Fruit fly (Drosophila melanogaster) whole organism, embryonic: ENCODE measurements around the gene CG7556.

Source experiments
- ATbp ChIP-seq: fragments of 200-800 bp; sonication (Bioruptor generic); optimal IDR thresholded peaks from 2 replicates; lab custom pipeline; 2017; ENCODE audit warnings: missing biosample characterization, mild to moderate bottlenecking, missing genetic modification characterization, missing genetic modification reagents
- B-H1 ChIP-seq: fragments of 200-800 bp; sonication (Bioruptor generic); IDR thresholded peaks from 3 replicates; pipeline ENCODE4 v1.3.6; 2022; ENCODE audit warnings: missing biosample characterization, missing genetic modification characterization
- B-H2 ChIP-seq: fragments of 200-800 bp; sonication (Bioruptor generic); optimal IDR thresholded peaks from 2 replicates; lab custom pipeline; 2018; ENCODE audit warnings: missing biosample characterization, mild to moderate bottlenecking, missing genetic modification characterization
- CG10543 ChIP-seq: fragments of 200-800 bp; sonication (Bioruptor generic); optimal IDR thresholded peaks from 3 replicates; lab custom pipeline; 2017; ENCODE audit warnings: missing biosample characterization, mild to moderate bottlenecking, missing genetic modification characterization, moderate library complexity
- CG11247 ChIP-seq: fragments of 200-800 bp; sonication (Bioruptor generic); IDR thresholded peaks from 2 replicates; pipeline ENCODE4 v1.3.6; 2022; ENCODE audit warnings: missing biosample characterization, missing genetic modification characterization
- CG11696 ChIP-seq: fragments of 200-800 bp; sonication (Bioruptor generic); IDR thresholded peaks from 2 replicates; pipeline ENCODE4 v1.3.6; 2022; ENCODE audit warnings: missing biosample characterization, missing genetic modification characterization
- CG15479 ChIP-seq: fragments of 200-800 bp; sonication (Bioruptor generic); optimal IDR thresholded peaks from 3 replicates; lab custom pipeline; 2019; ENCODE audit warnings: missing biosample characterization, mild to moderate bottlenecking, missing genetic modification characterization, moderate library complexity
- CG17385 ChIP-seq: fragments of 200-800 bp; sonication (Bioruptor generic); optimal IDR thresholded peaks from 3 replicates; lab custom pipeline; 2018; ENCODE audit warnings: missing biosample characterization, mild to moderate bottlenecking, missing genetic modification characterization
- CG17829 ChIP-seq: fragments of 200-800 bp; optimal IDR thresholded peaks from 2 replicates; lab custom pipeline; 2019; ENCODE audit warnings: missing biosample characterization, mild to moderate bottlenecking, missing genetic modification characterization, moderate library complexity
- CG1792 ChIP-seq: fragments of 200-800 bp; sonication (Bioruptor generic); optimal IDR thresholded peaks from 2 replicates; lab custom pipeline; 2016; ENCODE audit warnings: missing biosample characterization, missing genetic modification characterization
- CG18764 ChIP-seq: fragments of 200-800 bp; sonication (Bioruptor generic); optimal IDR thresholded peaks from 3 replicates; lab custom pipeline; 2016; ENCODE audit warnings: missing biosample characterization, missing genetic modification characterization
- CG2120 ChIP-seq: fragments of 200-800 bp; sonication (Bioruptor generic); optimal IDR thresholded peaks from 3 replicates; lab custom pipeline; 2016; ENCODE audit warnings: missing biosample characterization, missing genetic modification characterization
- CG2199 ChIP-seq: fragments of 200-800 bp; sonication (Bioruptor generic); IDR thresholded peaks from 3 replicates; pipeline ENCODE4 v1.3.6; 2022; ENCODE audit warnings: missing biosample characterization, missing genetic modification characterization
- CG6791 ChIP-seq: fragments of 200-800 bp; sonication (Bioruptor generic); IDR thresholded peaks from 3 replicates; pipeline ENCODE4 v1.3.6; 2022; ENCODE audit warnings: missing biosample characterization, missing genetic modification characterization; ENCODE audit not compliant: partially characterized antibody
- CG7928 ChIP-seq: fragments of 200-800 bp; sonication (Bioruptor generic); optimal IDR thresholded peaks from 2 replicates; lab custom pipeline; 2017; ENCODE audit warnings: missing biosample characterization, mild to moderate bottlenecking, missing genetic modification characterization
- Chrac-16 ChIP-seq: fragments of 200-800 bp; sonication (Bioruptor generic); optimal IDR thresholded peaks from 3 replicates; lab custom pipeline; 2016; ENCODE audit warnings: missing biosample characterization, missing genetic modification characterization
- D19A ChIP-seq: fragments of 200-800 bp; optimal IDR thresholded peaks from 3 replicates; lab custom pipeline; 2019; ENCODE audit warnings: missing biosample characterization, mild to moderate bottlenecking, missing genetic modification characterization, moderate library complexity
- Dad ChIP-seq: fragments of 200-800 bp; sonication (Bioruptor generic); optimal IDR thresholded peaks from 3 replicates; lab custom pipeline; 2016; ENCODE audit warnings: missing biosample characterization, missing genetic modification characterization
- Dbx ChIP-seq: fragments of 200-800 bp; sonication (Bioruptor generic); IDR thresholded peaks from 3 replicates; pipeline ENCODE4 v1.3.6; 2022; ENCODE audit warnings: missing biosample characterization, missing genetic modification characterization
- Deaf1 ChIP-seq: fragments of 200-800 bp; optimal IDR thresholded peaks from 3 replicates; lab custom pipeline; 2019; ENCODE audit warnings: missing biosample characterization, mild to moderate bottlenecking, missing genetic modification characterization, moderate library complexity
- H15 ChIP-seq: fragments of 200-800 bp; sonication (Bioruptor generic); IDR thresholded peaks from 3 replicates; pipeline ENCODE4 v1.3.6; 2022; ENCODE audit warnings: missing biosample characterization, missing genetic modification characterization
- Hr51 ChIP-seq, 2 experiments: fragments of 200-800 bp; sonication (Bioruptor generic); optimal IDR thresholded peaks; 2 replicates in 1 of 2; 3 replicates in 1 of 2; lab custom pipeline; 2016 to 2018; ENCODE audit warnings: missing biosample characterization in 2 of 2, missing genetic modification characterization in 2 of 2, mild to moderate bottlenecking in 1 of 2, moderate library complexity in 1 of 2
- Mad ChIP-seq: fragments of 200-800 bp; sonication (Bioruptor generic); optimal IDR thresholded peaks from 2 replicates; lab custom pipeline; 2016; ENCODE audit warnings: missing biosample characterization, missing genetic modification characterization
- Mes4 ChIP-seq: fragments of 200-800 bp; sonication (Bioruptor generic); optimal IDR thresholded peaks from 2 replicates; lab custom pipeline; 2016; ENCODE audit warnings: missing biosample characterization, missing genetic modification characterization
- Nf-YB ChIP-seq: fragments of 200-800 bp; sonication (Bioruptor generic); optimal IDR thresholded peaks from 3 replicates; lab custom pipeline; 2019; ENCODE audit warnings: missing biosample characterization, mild to moderate bottlenecking, missing genetic modification characterization, moderate library complexity
- Poxn ChIP-seq: fragments of 200-800 bp; sonication (Bioruptor generic); IDR thresholded peaks from 2 replicates; pipeline ENCODE4 v1.3.6; 2022; ENCODE audit warnings: missing biosample characterization, missing genetic modification characterization
- Scr ChIP-seq: fragments of 200-800 bp; sonication (Bioruptor generic); IDR thresholded peaks from 2 replicates; pipeline ENCODE4 v1.3.6; 2022; ENCODE audit warnings: missing biosample characterization, missing genetic modification characterization; ENCODE audit not compliant: partially characterized antibody
- Sry-β ChIP-seq: fragments of 200-800 bp; sonication (Bioruptor generic); optimal IDR thresholded peaks from 2 replicates; lab custom pipeline; 2018; ENCODE audit warnings: missing biosample characterization, mild to moderate bottlenecking, missing genetic modification characterization, moderate library complexity
- Stat92E ChIP-seq, 3 experiments: fragments of >200 bp in 2 of 3; fragments of 200-800 bp in 1 of 3; sonication (Bioruptor generic) in 1 of 3; optimal IDR thresholded peaks; 2 replicates each; lab custom pipeline; 2017 to 2019; ENCODE audit warnings: missing biosample characterization in 3 of 3, missing genetic modification characterization in 3 of 3, mild to moderate bottlenecking in 1 of 3, moderate library complexity in 1 of 3
- ac ChIP-seq: fragments of 200-800 bp; sonication (Bioruptor generic); optimal IDR thresholded peaks from 3 replicates; lab custom pipeline; 2017; ENCODE audit warnings: missing biosample characterization, mild to moderate bottlenecking, missing genetic modification characterization
- az2 ChIP-seq: fragments of 200-800 bp; sonication (Bioruptor generic); optimal IDR thresholded peaks from 3 replicates; lab custom pipeline; 2016; ENCODE audit warnings: missing biosample characterization, missing genetic modification characterization
- chif ChIP-seq, 2 experiments: fragments of 200-800 bp; sonication (Bioruptor generic); optimal IDR thresholded peaks; 3 replicates each; lab custom pipeline; 2016; ENCODE audit warnings: missing biosample characterization in 2 of 2, missing genetic modification characterization in 2 of 2
- chm ChIP-seq: fragments of 200-800 bp; sonication (Bioruptor generic); IDR thresholded peaks from 2 replicates; pipeline ENCODE4 v1.3.6; 2022; ENCODE audit warnings: missing biosample characterization, missing genetic modification characterization
- ci ChIP-seq: fragments of 200-800 bp; sonication (Bioruptor generic); IDR thresholded peaks from 3 replicates; pipeline ENCODE4 v1.3.6; 2022; ENCODE audit warnings: missing biosample characterization, missing genetic modification characterization
- crc ChIP-seq: fragments of 200-800 bp; sonication (Bioruptor generic); optimal IDR thresholded peaks from 2 replicates; lab custom pipeline; 2016; ENCODE audit warnings: missing biosample characterization, missing genetic modification characterization
- da ChIP-seq: fragments of 200-800 bp; sonication (Bioruptor generic); optimal IDR thresholded peaks from 2 replicates; lab custom pipeline; 2016; ENCODE audit warnings: missing biosample characterization, missing genetic modification characterization
- dimm ChIP-seq: fragments of 200-800 bp; sonication (Bioruptor generic); IDR thresholded peaks from 2 replicates; pipeline ENCODE4 v1.3.6; 2022; ENCODE audit warnings: missing biosample characterization, missing genetic modification characterization
- dmrt11E ChIP-seq: fragments of 200-800 bp; sonication (Bioruptor generic); optimal IDR thresholded peaks from 3 replicates; lab custom pipeline; 2018; ENCODE audit warnings: missing biosample characterization, mild to moderate bottlenecking, missing genetic modification characterization, moderate library complexity
- dmrt99B ChIP-seq: fragments of 200-800 bp; sonication (Bioruptor generic); optimal IDR thresholded peaks from 2 replicates; lab custom pipeline; 2018; ENCODE audit warnings: missing biosample characterization, mild to moderate bottlenecking, missing genetic modification characterization, moderate library complexity
- eve ChIP-seq, 2 experiments: fragments of >200 bp; optimal IDR thresholded peaks; 2 replicates each; lab custom pipeline; 2017; ENCODE audit warnings: missing biosample characterization in 2 of 2, missing genetic modification characterization in 2 of 2
- grn ChIP-seq: fragments of 200-800 bp; sonication (Bioruptor generic); optimal IDR thresholded peaks from 3 replicates; lab custom pipeline; 2017; ENCODE audit warnings: missing biosample characterization, missing genetic modification characterization
- gro ChIP-seq: fragments of 200-800 bp; sonication (Bioruptor generic); optimal IDR thresholded peaks from 2 replicates; lab custom pipeline; 2016; ENCODE audit warnings: missing biosample characterization, missing genetic modification characterization
- ind ChIP-seq: fragments of 200-800 bp; sonication (Bioruptor generic); optimal IDR thresholded peaks from 3 replicates; lab custom pipeline; 2016; ENCODE audit warnings: missing biosample characterization, missing genetic modification characterization
- lov ChIP-seq, 2 experiments: fragments of 200-800 bp in 1 of 2; fragments of >200 bp in 1 of 2; sonication (Bioruptor generic) in 1 of 2; IDR thresholded peaks in 1 of 2; optimal IDR thresholded peaks in 1 of 2; 2 replicates in 1 of 2; 3 replicates in 1 of 2; pipeline versions ENCODE4 v1.3.6 to Lab custom; 2017 to 2022; ENCODE audit warnings: missing biosample characterization in 1 of 2, missing genetic modification characterization in 1 of 2
- nerfin-2 ChIP-seq: fragments of 200-800 bp; sonication (Bioruptor generic); IDR thresholded peaks from 2 replicates; pipeline ENCODE4 v1.3.6; 2022; ENCODE audit warnings: missing biosample characterization, missing genetic modification characterization; ENCODE audit not compliant: partially characterized antibody
- ro ChIP-seq: fragments of 200-800 bp; sonication (Bioruptor generic); IDR thresholded peaks from 2 replicates; pipeline ENCODE4 v1.3.6; 2022; ENCODE audit warnings: missing biosample characterization, missing genetic modification characterization
- sim ChIP-seq: fragments of 200-800 bp; sonication (Bioruptor generic); IDR thresholded peaks from 2 replicates; pipeline ENCODE4 v1.3.6; 2022; ENCODE audit warnings: missing biosample characterization, missing genetic modification characterization
- so ChIP-seq: fragments of 200-800 bp; sonication (Bioruptor generic); IDR thresholded peaks from 3 replicates; pipeline ENCODE4 v1.3.6; 2022; ENCODE audit warnings: missing biosample characterization, missing genetic modification characterization
- wdn ChIP-seq: fragments of 200-800 bp; sonication (Bioruptor generic); IDR thresholded peaks from 2 replicates; pipeline ENCODE4 v1.3.6; 2022; ENCODE audit warnings: missing biosample characterization, missing genetic modification characterization

The CG7556 gene

DNA sequence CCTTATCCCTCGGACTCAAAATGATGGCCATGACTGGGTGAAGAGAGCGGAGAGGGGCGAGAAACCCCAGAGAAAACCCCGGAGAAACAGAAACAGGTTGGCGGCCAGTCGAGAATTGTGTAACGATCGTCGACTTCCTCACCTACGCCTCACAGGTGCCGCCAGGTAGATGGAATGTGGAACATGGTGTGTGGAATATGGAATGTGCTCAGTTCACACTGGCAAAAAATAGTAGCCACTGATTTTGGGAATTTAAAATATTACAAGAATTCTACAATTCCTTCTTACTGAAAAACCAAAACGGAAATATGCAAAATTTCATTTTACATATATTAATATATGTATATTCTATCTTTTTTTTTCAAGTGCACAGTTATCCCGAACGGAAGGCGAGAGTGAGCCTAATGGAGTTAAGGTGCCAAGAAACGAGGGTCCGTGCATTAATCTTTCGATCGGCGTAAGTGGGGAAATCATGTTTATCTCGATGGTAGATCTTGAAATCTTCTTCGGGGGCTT lies 23.6 kb downstream of the CG7556 start (continued):
- TF ChIP-seq ATbp (GFP tag; lab: Kevin White, UChicago): peak; percentile 56
- peak; percentile 62 for TF ChIP-seq ind
- peak; percentile 38 for TF ChIP-seq Dad (GFP tag; lab: Kevin White, UChicago)
- no peak for TF ChIP-seq da (GFP tag; lab: Kevin White, UChicago)
- TF ChIP-seq CG6791 (GFP tag; lab: Robert Waterston, UW): peak; percentile 40; the same call in 2 of the 3 replicates
- peak; percentile 98 for TF ChIP-seq dmrt11E (tag; lab: Kevin White, UChicago)
- peak; percentile 58; the same call in 1 of the 3 replicates for TF ChIP-seq H15 (GFP tag; lab: Robert Waterston, UW)
- TF ChIP-seq CG11247 (GFP tag; lab: Robert Waterston, UW): peak; percentile 79
- peak; percentile 48 for TF ChIP-seq Deaf1
- TF ChIP-seq wdn (GFP tag; lab: Robert Waterston, UW): peak; percentile 55
- TF ChIP-seq Chrac-16 (GFP tag; lab: Kevin White, UChicago): peak; percentile 85
- TF ChIP-seq CG18764 (GFP tag; lab: Kevin White, UChicago): peak; percentile 77
- TF ChIP-seq Nf-YB (GFP tag; lab: Kevin White, UChicago): peak; percentile 74
- TF ChIP-seq CG10543 (GFP tag; lab: Kevin White, UChicago): no peak
- TF ChIP-seq CG17829: peak; percentile 92
- no peak for TF ChIP-seq crc (GFP tag; lab: Kevin White, UChicago)
- TF ChIP-seq lov (optimal IDR thresholded peaks at IDR 0.05; lab: Kevin White, UChicago): no peak
- peak; percentile 90 for TF ChIP-seq lov (GFP tag; IDR thresholded peaks at IDR 0.05; lab: Robert Waterston, UW)
- peak; percentile 85 for TF ChIP-seq Dbx (GFP tag; lab: Robert Waterston, UW)
- peak; percentile 52 for TF ChIP-seq CG2120 (GFP tag; lab: Kevin White, UChicago)
- no peak for TF ChIP-seq Poxn (GFP tag; lab: Robert Waterston, UW)
- peak; percentile 85 for TF ChIP-seq D19A
- TF ChIP-seq grn (GFP tag; lab: Kevin White, UChicago): peak; percentile 88
- TF ChIP-seq Stat92E (GFP tag; optimal IDR thresholded peaks at IDR 0.05; lab: Kevin White, UChicago): peak in 1 of 3 experiments; percentile 85
- peak; percentile 37 for TF ChIP-seq B-H2
- TF ChIP-seq Mes4 (GFP tag; lab: Kevin White, UChicago): no peak
- TF ChIP-seq nerfin-2: no peak
- peak; percentile 35; the same call in 1 of the 2 replicates for TF ChIP-seq dimm (GFP tag; lab: Robert Waterston, UW)
- TF ChIP-seq CG2199 (GFP tag; lab: Robert Waterston, UW): peak; percentile 70; the same call in 1 of the 3 replicates
- peak; percentile 75 for TF ChIP-seq B-H1
- peak; percentile 83 for TF ChIP-seq sim (GFP tag; lab: Robert Waterston, UW)
- peak in 1 of 2 experiments; percentile 13 for TF ChIP-seq eve (GFP tag; optimal IDR thresholded peaks at IDR 0.05; lab: Kevin White, UChicago)
- peak; percentile 80 for TF ChIP-seq dmrt99B (tag; lab: Kevin White, UChicago)
- peak; percentile 60 for TF ChIP-seq CG11696 (GFP tag; lab: Robert Waterston, UW)
- TF ChIP-seq ci (GFP tag; lab: Robert Waterston, UW): peak; percentile 83
- TF ChIP-seq Sry-β: peak; percentile 12
- peak; percentile 47 for TF ChIP-seq CG15479 (GFP tag; lab: Kevin White, UChicago)
- TF ChIP-seq so: peak; percentile 61; the same call in 2 of the 3 replicates
- TF ChIP-seq Scr: no peak
- peak; percentile 57 for TF ChIP-seq ro (GFP tag; lab: Robert Waterston, UW)
- peak in 1 of 2 experiments; percentile 64 for TF ChIP-seq chif (GFP tag; optimal IDR thresholded peaks at IDR 0.05; lab: Kevin White, UChicago)
- peak; percentile 25 for TF ChIP-seq CG7928 (GFP tag; lab: Kevin White, UChicago)
- TF ChIP-seq ac (GFP tag; lab: Kevin White, UChicago): peak; percentile 89
- TF ChIP-seq gro: no peak
- TF ChIP-seq chm (GFP tag; lab: Robert Waterston, UW): peak; percentile 81; the same call in 1 of the 2 replicates
- TF ChIP-seq az2: peak; percentile 78
- peak; percentile 46 for TF ChIP-seq Mad (GFP tag; lab: Kevin White, UChicago)
- no peak for TF ChIP-seq CG1792 (GFP tag; lab: Kevin White, UChicago)
- TF ChIP-seq Hr51 (GFP tag; optimal IDR thresholded peaks at IDR 0.05; lab: Kevin White, UChicago): peak; percentile 59 to 64
- peak; percentile 72 for TF ChIP-seq CG17385 (GFP tag; lab: Kevin White, UChicago)
